Worm (Caenorhabditis elegans): ENCODE results near the gene R102.6.
"Not testable (repeated sequence)": the region's sequence is repeated elsewhere in the genome, so short reads cannot be mapped to it uniquely, and the experiment has no call there.

Gene R102.6

ce11 chrIV:10706090-10706489 lies at the start of gene R102.6:
TSS of gene R102.6 (minus strand) at chrIV:10706190.
- TF ChIP-seq fax-1 (tag; optimal IDR thresholded peaks at IDR 0.05), result no peak
- no peak for TF ChIP-seq ref-2 (tag; optimal IDR thresholded peaks at IDR 0.05)
- no peak for TF ChIP-seq ceh-48 (tag; optimal IDR thresholded peaks at IDR 0.05)
- TF ChIP-seq dve-1 (tag; optimal IDR thresholded peaks at IDR 0.05), result no peak
- no peak for TF ChIP-seq ceh-6 (GFP tag; optimal IDR thresholded peaks at IDR 0.05)
- TF ChIP-seq hlh-8 (tag; optimal IDR thresholded peaks at IDR 0.05), result no peak
- no peak for TF ChIP-seq hlh-15 (tag; optimal IDR thresholded peaks at IDR 0.05)
- no peak for TF ChIP-seq hlh-6 (tag; optimal IDR thresholded peaks at IDR 0.05)
- TF ChIP-seq che-1 (tag; optimal IDR thresholded peaks at IDR 0.05), result no peak
- no peak for TF ChIP-seq hlh-13 (GFP tag; optimal IDR thresholded peaks at IDR 0.05)
- no peak for TF ChIP-seq dmd-4 (tag; optimal IDR thresholded peaks at IDR 0.05; ENCODE audit: borderline replicate concordance)
- no peak for TF ChIP-seq ceh-24 (tag; optimal IDR thresholded peaks at IDR 0.05)
- no peak for TF ChIP-seq mec-3 (tag; optimal IDR thresholded peaks at IDR 0.05; ENCODE audit: borderline replicate concordance)
- TF ChIP-seq sox-4 (tag; optimal IDR thresholded peaks at IDR 0.05), result no peak
- TF ChIP-seq ama-1 (optimal IDR thresholded peaks at IDR 0.05), result no peak
- no peak for TF ChIP-seq nhr-11 (tag; optimal IDR thresholded peaks at IDR 0.05)
- TF ChIP-seq C08G9.2 (tag; optimal IDR thresholded peaks at IDR 0.05), result no peak
- TF ChIP-seq gmeb-2 (tag; optimal IDR thresholded peaks at IDR 0.05), result no peak
- TF ChIP-seq ceh-14 (tag; optimal IDR thresholded peaks at IDR 0.05), result no peak

DNA sequence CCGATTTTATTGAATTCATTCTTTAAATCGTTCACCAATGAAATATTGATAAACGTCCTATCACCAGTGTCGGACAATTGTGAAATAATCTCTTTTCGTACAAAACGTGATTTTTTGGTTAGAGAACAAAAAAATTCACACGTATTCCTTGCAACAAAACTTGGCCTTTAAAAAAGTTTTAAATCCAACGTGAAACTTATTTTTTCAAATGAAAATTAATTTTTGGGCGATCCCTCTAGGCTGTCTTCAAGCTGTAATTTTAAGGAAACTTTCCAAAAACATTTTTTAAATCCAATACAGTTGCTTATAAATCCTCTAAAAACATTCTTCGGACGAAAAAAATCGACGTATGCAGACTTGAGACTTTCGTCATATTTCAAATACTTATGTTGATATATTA lies 48.7 kb upstream of the R102.6 start, which contains the start of gene T25B9.5:
Gene T25B9.5 (minus strand): TSS at position 101 of the 400 bp plus-strand sequence.
- TF ChIP-seq dve-1 (tag; optimal IDR thresholded peaks at IDR 0.05) (no peak), hlh-8 (tag; optimal IDR thresholded peaks at IDR 0.05) (no peak), unc-3 (GFP tag; conservative IDR thresholded peaks at IDR 0.05) (no peak), unc-3 (tag; optimal IDR thresholded peaks at IDR 0.05) (no peak), sox-4 (tag; optimal IDR thresholded peaks at IDR 0.05) (no peak), pag-3 (tag; optimal IDR thresholded peaks at IDR 0.05; ENCODE audit: borderline replicate concordance) (no peak), nhr-11 (tag; optimal IDR thresholded peaks at IDR 0.05) (no peak), madf-2 (tag; optimal IDR thresholded peaks at IDR 0.05) (no peak), unc-42 (tag; optimal IDR thresholded peaks at IDR 0.05) (no peak), pha-4 (tag; optimal IDR thresholded peaks at IDR 0.05) (no peak), unc-55 (GFP tag; optimal IDR thresholded peaks at IDR 0.05) (no peak), sox-2 (GFP tag; IDR thresholded peaks at IDR 0.05) (no peak), pros-1 (tag; optimal IDR thresholded peaks at IDR 0.05) (no peak)

ce11 chrIV:10751740-10752139 lies 45.8 kb upstream of the R102.6 start, which contains the start of gene T25B9.2:
TSS of gene T25B9.2 (minus strand) at chrIV:10751840.
- TF ChIP-seq unc-55 (GFP tag; optimal IDR thresholded peaks at IDR 0.05); lin-11 (tag; optimal IDR thresholded peaks at IDR 0.05); hlh-8 (tag; optimal IDR thresholded peaks at IDR 0.05): not testable (repeated sequence)

DNA sequence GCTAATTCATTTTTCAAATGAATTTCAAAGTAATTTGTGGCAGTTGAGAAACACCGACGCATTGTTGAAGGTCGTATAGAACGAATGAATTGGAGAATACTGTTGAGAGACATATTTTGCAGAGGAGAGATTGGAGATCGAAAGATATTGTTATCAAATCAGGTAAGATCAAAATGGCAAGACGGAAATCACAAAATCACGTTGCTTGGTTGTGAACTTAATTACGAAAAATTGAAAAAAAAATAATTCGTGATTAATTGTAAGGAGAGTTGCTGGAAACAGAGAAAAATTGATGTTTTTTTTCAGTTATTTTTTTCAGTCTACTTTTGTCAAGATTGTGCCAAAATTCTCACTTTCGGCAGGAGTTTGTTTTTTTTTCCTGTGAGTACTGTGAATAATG lies 44.1 kb upstream of the R102.6 start, which contains the start of gene T25B9.1:
Gene T25B9.1 (minus strand): TSS at position 101 of the 400 bp plus-strand sequence.
- TF ChIP-seq pag-3 (tag; optimal IDR thresholded peaks at IDR 0.05; ENCODE audit: borderline replicate concordance), result no peak
- no peak for TF ChIP-seq fkh-6 (tag; optimal IDR thresholded peaks at IDR 0.05)
- no peak for TF ChIP-seq hlh-30 (tag; optimal IDR thresholded peaks at IDR 0.05; ENCODE audit: insufficient read depth)
- no peak for TF ChIP-seq madf-2 (tag; optimal IDR thresholded peaks at IDR 0.05)
- TF ChIP-seq unc-3 (GFP tag; conservative IDR thresholded peaks at IDR 0.05), result no peak
- no peak for TF ChIP-seq unc-3 (tag; optimal IDR thresholded peaks at IDR 0.05)
- TF ChIP-seq eyg-1 (tag; optimal IDR thresholded peaks at IDR 0.05), result no peak
- no peak for TF ChIP-seq ceh-48 (tag; optimal IDR thresholded peaks at IDR 0.05)
- no peak for TF ChIP-seq pha-4 (tag; optimal IDR thresholded peaks at IDR 0.05)
- no peak for TF ChIP-seq ceh-24 (tag; optimal IDR thresholded peaks at IDR 0.05)
- TF ChIP-seq tbx-7 (tag; optimal IDR thresholded peaks at IDR 0.05), result no peak
- no peak for TF ChIP-seq ceh-6 (GFP tag; optimal IDR thresholded peaks at IDR 0.05)
- TF ChIP-seq C08G9.2 (tag; optimal IDR thresholded peaks at IDR 0.05), result no peak
- TF ChIP-seq C38D4.7 (GFP tag; optimal IDR thresholded peaks at IDR 0.05), result no peak

- TF ChIP-seq ceh-31 (tag; optimal IDR thresholded peaks at IDR 0.05), result no peak
- TF ChIP-seq ztf-16 (tag; optimal IDR thresholded peaks at IDR 0.05), result no peak
- TF ChIP-seq K09A11.1 (tag; optimal IDR thresholded peaks at IDR 0.05; ENCODE audit: insufficient read depth), result no peak
- TF ChIP-seq ttx-3 (tag; optimal IDR thresholded peaks at IDR 0.05), result no peak
- TF ChIP-seq ceh-14 (tag; optimal IDR thresholded peaks at IDR 0.05), result no peak
- no peak for TF ChIP-seq sdc-2 (tag; optimal IDR thresholded peaks at IDR 0.05)
- TF ChIP-seq ets-4 (tag; optimal IDR thresholded peaks at IDR 0.05), result no peak
- no peak for TF ChIP-seq tbx-2 (tag; optimal IDR thresholded peaks at IDR 0.05)
- TF ChIP-seq F13H6.1 (tag; optimal IDR thresholded peaks at IDR 0.05), result no peak
- TF ChIP-seq T23F11.4 (GFP tag; optimal IDR thresholded peaks at IDR 0.05), result no peak
- no peak for TF ChIP-seq ceh-30 (tag; optimal IDR thresholded peaks at IDR 0.05)
- no peak for TF ChIP-seq pat-9 (tag; optimal IDR thresholded peaks at IDR 0.05)
- no peak for TF ChIP-seq Y22D7AL.16 (tag; optimal IDR thresholded peaks at IDR 0.05)
- TF ChIP-seq hlh-30 (tag; optimal IDR thresholded peaks at IDR 0.05; ENCODE audit: insufficient read depth), result no peak
Observed at ce11 chrIV:10745332-10745731, 39.3 kb upstream of the R102.6 start.
